Worm (Caenorhabditis elegans) whole organism, young adult: ENCODE results near the gene his-6.

ENCODE experiments used
- C17E4.6 ChIP-seq: fragments of 200-800 bp; sonication (Bioruptor generic); IDR thresholded peaks from 2 replicates; pipeline ENCODE4 v1.3.6; 2022; ENCODE audit warnings: missing genetic modification reagents, missing genetic modification characterization, missing compliant biosample characterization
- lsl-1 ChIP-seq: fragments of 200-800 bp; sonication (Bioruptor generic); optimal IDR thresholded peaks from 2 replicates; lab custom pipeline; 2018; ENCODE audit warnings: mild to moderate bottlenecking, missing genetic modification characterization, moderate library complexity, missing compliant biosample characterization
- pha-4 ChIP-seq: fragments of 150-350 bp; sonication (generic microtip); optimal IDR thresholded peaks from 2 replicates; lab custom pipeline; 2014; ENCODE audit warnings: missing biosample characterization, missing genetic modification reagents, missing genetic modification characterization
- unc-62 ChIP-seq: fragments of 150-350 bp; optimal IDR thresholded peaks from 2 replicates; lab custom pipeline; 2014; ENCODE audit warnings: missing biosample characterization, missing genetic modification reagents, missing genetic modification characterization
- xnd-1 ChIP-seq: sonication (generic microtip); optimal IDR thresholded peaks from 2 replicates; lab custom pipeline; 2016; ENCODE audit warnings: missing genotype, missing genetic modification reagents, missing genetic modification characterization, missing compliant biosample characterization
- zfh-2 ChIP-seq: fragments of 200-800 bp; sonication (Bioruptor generic); conservative IDR thresholded peaks from 2 replicates; pipeline ENCODE4 v1.3.6; 2022; ENCODE audit warnings: missing genetic modification reagents, missing genetic modification characterization, missing compliant biosample characterization

- TF ChIP-seq xnd-1 (tag; lab: Kevin White, UChicago) (no peak), C17E4.6 (GFP tag; lab: Robert Waterston, UW) (no peak), pha-4 (tag; lab: Kevin White, UChicago) (no peak), zfh-2 (no peak), unc-62 (no peak), lsl-1 (GFP tag; lab: Kevin White, UChicago) (no peak)
Observed at ce11 chrV:8555955-8556354, 21.2 kb upstream of the his-6 start.
